Worm (Caenorhabditis elegans): ENCODE results near the gene srsx-15.

srsx-15 gene

DNA sequence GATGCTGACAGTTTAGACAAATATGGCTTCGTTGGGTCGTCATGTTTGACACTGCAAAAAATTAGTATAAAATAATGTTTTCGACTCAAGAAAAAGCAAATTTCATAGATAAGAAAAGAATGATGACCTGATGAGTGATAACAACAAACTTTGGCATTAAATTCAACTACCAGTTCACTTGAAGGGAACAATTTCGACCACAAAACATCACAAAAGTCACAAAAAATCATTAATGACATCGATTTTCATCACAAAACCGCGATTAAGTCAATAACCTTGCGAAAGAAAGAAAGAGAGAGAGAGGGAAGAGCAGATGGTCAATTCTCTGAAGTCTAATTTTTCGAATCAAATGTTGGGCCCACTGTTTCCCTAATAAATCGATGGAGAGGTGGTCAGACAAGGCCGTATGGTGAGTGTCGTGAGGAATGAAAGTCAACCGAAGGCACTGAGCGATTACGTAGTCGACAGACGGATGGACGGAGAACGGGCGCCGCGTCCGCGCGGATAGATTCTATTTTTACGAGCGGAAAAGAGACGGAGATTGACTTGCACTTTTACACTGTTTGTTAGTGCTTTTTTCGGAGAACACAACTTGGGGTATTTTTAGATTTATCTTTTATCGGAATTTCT is 40.9 kb upstream of the srsx-15 start, which contains the start of gene bec-1:
TSS of gene bec-1 (minus strand) at position 51 of the 630 bp plus-strand sequence.
- TF ChIP-seq dve-1 (tag; optimal IDR thresholded peaks at IDR 0.05) (no peak), madf-2 (tag; optimal IDR thresholded peaks at IDR 0.05) (no peak), rnt-1 (tag; optimal IDR thresholded peaks at IDR 0.05) (no peak)

DNA sequence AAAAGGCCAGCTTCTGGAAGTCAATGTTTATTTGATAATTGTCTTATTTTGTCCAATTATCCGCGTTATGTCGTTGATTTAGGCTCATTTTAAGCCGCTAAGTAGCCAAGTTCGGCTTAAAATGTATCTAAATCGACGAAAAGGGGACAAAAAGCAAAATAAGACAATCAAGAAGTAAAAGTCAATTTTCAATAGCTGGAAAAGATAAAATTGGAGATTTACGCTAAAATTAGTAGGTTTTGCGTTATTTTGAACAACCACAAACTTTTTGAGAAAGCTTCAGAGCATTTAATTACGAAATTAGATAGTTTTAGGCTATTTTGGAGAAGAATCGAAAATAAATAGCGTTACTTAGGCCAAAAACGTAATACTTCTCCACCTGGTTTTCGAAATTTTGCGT is 39.3 kb upstream of the srsx-15 start:
- TF ChIP-seq ceh-24 (tag; optimal IDR thresholded peaks at IDR 0.05) (no peak), zip-5 (tag; optimal IDR thresholded peaks at IDR 0.05) (no peak), ztf-16 (tag; optimal IDR thresholded peaks at IDR 0.05) (no peak), eyg-1 (tag; optimal IDR thresholded peaks at IDR 0.05) (no peak), pqm-1 (tag; optimal IDR thresholded peaks at IDR 0.05) (no peak), K09A11.1 (tag; optimal IDR thresholded peaks at IDR 0.05; ENCODE audit: insufficient read depth) (no peak), ceh-14 (tag; optimal IDR thresholded peaks at IDR 0.05) (no peak)

DNA sequence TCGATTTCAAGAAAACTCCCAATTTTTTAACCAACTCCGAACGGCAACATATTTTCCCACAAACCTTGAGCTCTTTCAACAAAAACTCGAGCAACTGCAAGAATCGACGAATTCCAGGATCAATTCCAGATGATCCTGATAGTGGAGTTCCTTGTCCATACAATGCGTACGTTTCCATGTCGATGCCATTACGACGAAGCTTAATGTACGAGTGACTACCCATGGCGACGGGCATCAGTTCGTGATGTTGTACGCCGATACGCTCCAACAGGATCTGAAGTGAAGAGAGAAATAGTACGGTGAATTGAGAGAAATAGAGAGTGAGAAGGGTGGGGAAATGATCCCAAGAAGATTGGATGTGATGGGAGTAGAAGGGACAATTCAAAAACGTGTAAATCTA is 38.5 kb upstream of the srsx-15 start:
- no peak for TF ChIP-seq odd-2 (tag; optimal IDR thresholded peaks at IDR 0.05)
- TF ChIP-seq unc-3 (GFP tag; conservative IDR thresholded peaks at IDR 0.05) = no peak
- no peak for TF ChIP-seq unc-3 (tag; optimal IDR thresholded peaks at IDR 0.05)
- no peak for TF ChIP-seq tbx-7 (tag; optimal IDR thresholded peaks at IDR 0.05)
- TF ChIP-seq C38D4.7 (GFP tag; optimal IDR thresholded peaks at IDR 0.05) = no peak
- no peak for TF ChIP-seq pat-9 (tag; optimal IDR thresholded peaks at IDR 0.05)
- TF ChIP-seq nhr-11 (tag; optimal IDR thresholded peaks at IDR 0.05) = no peak
- no peak for TF ChIP-seq pax-1 (tag; optimal IDR thresholded peaks at IDR 0.05)
- no peak for TF ChIP-seq Y22D7AL.16 (tag; optimal IDR thresholded peaks at IDR 0.05)
- no peak for TF ChIP-seq ceh-45 (GFP tag; IDR thresholded peaks at IDR 0.05)
- TF ChIP-seq zip-5 (tag; optimal IDR thresholded peaks at IDR 0.05) = no peak
- no peak for TF ChIP-seq unc-86 (tag; optimal IDR thresholded peaks at IDR 0.05)
- TF ChIP-seq dve-1 (tag; optimal IDR thresholded peaks at IDR 0.05) = no peak
- no peak for TF ChIP-seq ahr-1 (tag; optimal IDR thresholded peaks at IDR 0.05)
- TF ChIP-seq ztf-16 (tag; optimal IDR thresholded peaks at IDR 0.05) = no peak
- no peak for TF ChIP-seq K02D7.2 (tag; optimal IDR thresholded peaks at IDR 0.05)
- TF ChIP-seq ceh-14 (tag; optimal IDR thresholded peaks at IDR 0.05) = no peak
- no peak for TF ChIP-seq madf-2 (tag; optimal IDR thresholded peaks at IDR 0.05)
- TF ChIP-seq ets-4 (tag; optimal IDR thresholded peaks at IDR 0.05) = no peak
- no peak for TF ChIP-seq lim-6 (tag; optimal IDR thresholded peaks at IDR 0.05)

DNA sequence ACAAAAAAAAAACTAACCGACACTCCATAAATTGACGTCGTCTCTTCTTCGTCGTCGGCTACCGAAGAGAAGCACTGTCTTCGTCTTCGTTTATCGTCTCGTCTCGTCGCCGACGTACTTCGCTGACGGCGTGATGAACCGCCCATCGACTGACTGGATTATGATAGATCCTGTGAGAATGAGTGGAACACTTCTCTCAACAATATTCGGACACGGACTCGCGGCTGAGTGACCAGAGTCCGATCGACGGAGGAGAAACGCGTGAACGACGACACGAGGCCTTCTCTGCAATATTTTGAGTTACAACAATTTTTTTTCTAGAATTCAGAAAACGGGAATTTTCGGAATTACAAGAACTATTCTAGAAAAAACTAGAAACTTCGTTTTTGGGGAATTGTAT is 36.6 kb upstream of the srsx-15 start, which contains the start of gene skn-1:
TSS of gene skn-1 (minus strand) at position 146 of the 400 bp plus-strand sequence.
- TF ChIP-seq ceh-34 (tag; optimal IDR thresholded peaks at IDR 0.05) = no peak
- TF ChIP-seq ceh-45 (GFP tag; IDR thresholded peaks at IDR 0.05) = no peak
- no peak for TF ChIP-seq ceh-2 (tag; optimal IDR thresholded peaks at IDR 0.05)
- TF ChIP-seq ceh-30 (tag; optimal IDR thresholded peaks at IDR 0.05) = no peak
- TF ChIP-seq sox-2 (GFP tag; IDR thresholded peaks at IDR 0.05) = no peak
- TF ChIP-seq elt-4 (tag; optimal IDR thresholded peaks at IDR 0.05) = no peak
- no peak for TF ChIP-seq nhr-232 (tag; optimal IDR thresholded peaks at IDR 0.05)
- no peak for TF ChIP-seq fkh-10 (GFP tag; optimal IDR thresholded peaks at IDR 0.05)
- no peak for TF ChIP-seq ceh-9 (tag; optimal IDR thresholded peaks at IDR 0.05)
- no peak for TF ChIP-seq hlh-6 (tag; optimal IDR thresholded peaks at IDR 0.05)
- TF ChIP-seq mec-3 (tag; optimal IDR thresholded peaks at IDR 0.05; ENCODE audit: borderline replicate concordance) = no peak
- TF ChIP-seq elt-2 (tag; optimal IDR thresholded peaks at IDR 0.05) = no peak
- no peak for TF ChIP-seq ztf-16 (tag; optimal IDR thresholded peaks at IDR 0.05)
- no peak for TF ChIP-seq pha-2 (tag; optimal IDR thresholded peaks at IDR 0.05)

Data from whole organism, late embryonic.